Worm (Caenorhabditis elegans) whole organism, mixed stage, embryonic: ENCODE results near the gene str-3.

Experiments used
- blmp-1 ChIP-seq: fragments of 150-350 bp; optimal IDR thresholded peaks from 2 replicates; lab custom pipeline; 2014; ENCODE audit warnings: missing biosample characterization, missing genetic modification characterization
- ceh-83 ChIP-seq: fragments of 200-800 bp; sonication (Bioruptor generic); optimal IDR thresholded peaks from 2 replicates; lab custom pipeline; 2018; ENCODE audit warnings: mild to moderate bottlenecking, missing genetic modification characterization, missing compliant biosample characterization
- elt-1 ChIP-seq: sonication (generic microtip); optimal IDR thresholded peaks from 2 replicates; lab custom pipeline; 2017; ENCODE audit warnings: missing genetic modification characterization, mild to moderate bottlenecking, missing compliant biosample characterization, antibody characterized with exemption, moderate library complexity, borderline replicate concordance; ENCODE audit not compliant: insufficient read depth
- elt-3 ChIP-seq: fragments of 150-350 bp; optimal IDR thresholded peaks from 2 replicates; lab custom pipeline; 2014; ENCODE audit warnings: missing biosample characterization, missing genetic modification characterization
- lin-13 ChIP-seq: fragments of 150-350 bp; optimal IDR thresholded peaks from 2 replicates; lab custom pipeline; 2014; ENCODE audit warnings: missing biosample characterization, missing genetic modification characterization
- lsy-2 ChIP-seq: fragments of 150-350 bp; optimal IDR thresholded peaks from 2 replicates; lab custom pipeline; 2014; ENCODE audit warnings: missing biosample characterization, missing genetic modification characterization
- mab-5 ChIP-seq: fragments of 150-350 bp; optimal IDR thresholded peaks from 2 replicates; lab custom pipeline; 2014; ENCODE audit warnings: missing biosample characterization, missing genetic modification characterization
- mep-1 ChIP-seq: fragments of 150-350 bp; optimal IDR thresholded peaks from 2 replicates; lab custom pipeline; 2017; ENCODE audit warnings: missing biosample characterization, missing genetic modification reagents, missing genetic modification characterization, inconsistent platforms
- nhr-237 ChIP-seq: fragments of 150-350 bp; optimal IDR thresholded peaks from 2 replicates; lab custom pipeline; 2014; ENCODE audit warnings: missing biosample characterization, missing genetic modification characterization
- nhr-28 ChIP-seq: fragments of 150-350 bp; optimal IDR thresholded peaks from 2 replicates; lab custom pipeline; 2014; ENCODE audit warnings: missing biosample characterization, missing genetic modification characterization
- nhr-76 ChIP-seq: sonication (generic microtip); optimal IDR thresholded peaks from 2 replicates; lab custom pipeline; 2017; ENCODE audit warnings: missing biosample characterization, missing genetic modification characterization
- snpc-4 ChIP-seq: fragments of 150-350 bp; optimal IDR thresholded peaks from 2 replicates; lab custom pipeline; 2014; ENCODE audit warnings: missing biosample characterization, missing genetic modification characterization
- unc-62 ChIP-seq: fragments of 150-350 bp; optimal IDR thresholded peaks from 2 replicates; lab custom pipeline; 2014; ENCODE audit warnings: missing biosample characterization, missing genetic modification reagents, missing genetic modification characterization
- ztf-11 ChIP-seq: fragments of 150-350 bp; optimal IDR thresholded peaks from 2 replicates; lab custom pipeline; 2014; ENCODE audit warnings: missing biosample characterization, missing genetic modification characterization

DNA sequence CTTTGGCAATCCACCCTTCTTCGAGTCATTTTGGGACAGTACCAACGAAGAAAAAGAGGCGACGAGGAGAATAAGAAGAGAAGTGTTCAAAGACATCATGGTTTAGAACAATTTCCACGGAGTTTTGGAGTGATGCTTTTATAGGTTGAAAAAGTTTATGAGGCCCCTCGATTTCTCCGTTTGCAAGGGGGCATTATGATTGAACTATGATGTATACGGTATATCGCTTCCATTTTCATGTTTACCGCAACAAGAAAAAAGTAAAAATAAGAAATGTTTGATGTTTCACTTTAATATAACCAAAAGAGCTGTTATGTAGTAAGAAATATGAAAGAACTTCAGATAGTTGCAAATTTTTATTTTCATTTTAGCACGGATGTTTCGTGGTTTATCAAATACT lies 1.2 kb upstream of the str-3 start, which contains the start of gene srlf-18:
- TF ChIP-seq unc-62 (no peak), mab-5 (tag; lab: Kevin White, UChicago) (no peak), nhr-76 (tag; lab: Kevin White, UChicago) (no peak), blmp-1 (tag; lab: Kevin White, UChicago) (no peak), elt-3 (no peak), ceh-83 (GFP tag; lab: Kevin White, UChicago) (no peak), snpc-4 (no peak), nhr-28 (tag; lab: Kevin White, UChicago) (no peak), ztf-11 (tag; lab: Kevin White, UChicago) (no peak), lin-13 (tag; lab: Kevin White, UChicago) (no peak), mep-1 (tag; lab: Kevin White, UChicago) (no peak), nhr-237 (tag; lab: Kevin White, UChicago) (no peak), elt-1 (no peak), lsy-2 (no peak)
